Fruit fly (Drosophila melanogaster): ENCODE measurements around the gene CG17544.

CG17544 gene

dm6 chr2L:19362734-19363363, 35.4 kb downstream of the CG17544 start, which contains the start of gene dnt (continued):
- TF ChIP-seq CG31224 (GFP tag; IDR thresholded peaks at IDR 0.05), result no peak
- TF ChIP-seq gsb (GFP tag; IDR thresholded peaks at IDR 0.05), result no peak
- TF ChIP-seq HHEX (GFP tag; optimal IDR thresholded peaks at IDR 0.05), result no peak
- TF ChIP-seq pnt (GFP tag; optimal IDR thresholded peaks at IDR 0.05), result no peak
- TF ChIP-seq CG18764 (GFP tag; optimal IDR thresholded peaks at IDR 0.05), result no peak
- no peak for TF ChIP-seq Nf-YB (GFP tag; optimal IDR thresholded peaks at IDR 0.05)
- TF ChIP-seq sens-2 (GFP tag; IDR thresholded peaks at IDR 0.05), result no peak
- peak; percentile 92 for TF ChIP-seq psq (GFP tag; optimal IDR thresholded peaks at IDR 0.05)
- no peak for TF ChIP-seq Meics (GFP tag; optimal IDR thresholded peaks at IDR 0.05)
- TF ChIP-seq H15 (GFP tag; IDR thresholded peaks at IDR 0.05), result no peak
- TF ChIP-seq odd (GFP tag; optimal IDR thresholded peaks at IDR 0.05), result no peak
- TF ChIP-seq tin (GFP tag; optimal IDR thresholded peaks at IDR 0.05), result no peak
- TF ChIP-seq h (optimal IDR thresholded peaks at IDR 0.05), result no peak
- peak; percentile 43 for TF ChIP-seq hkb (optimal IDR thresholded peaks at IDR 0.05)
- no peak for TF ChIP-seq hkb (GFP tag; IDR thresholded peaks at IDR 0.05)
- no peak for TF ChIP-seq wor (GFP tag; IDR thresholded peaks at IDR 0.05)
- peak; percentile 72 for TF ChIP-seq Jarid2 (GFP tag; optimal IDR thresholded peaks at IDR 0.05)
- no peak for TF ChIP-seq Med (GFP tag)
- no peak for TF ChIP-seq CG12659 (GFP tag; optimal IDR thresholded peaks at IDR 0.05)
- no peak for TF ChIP-seq nom (GFP tag; optimal IDR thresholded peaks at IDR 0.05)
- TF ChIP-seq pzg (GFP tag; optimal IDR thresholded peaks at IDR 0.05), result no peak
- TF ChIP-seq Bgb (GFP tag; IDR thresholded peaks at IDR 0.05; ENCODE audit: partially characterized antibody), result no peak
- TF ChIP-seq CG6272 (GFP tag; IDR thresholded peaks at IDR 0.05), result no peak
- TF ChIP-seq Taf1 (GFP tag; IDR thresholded peaks at IDR 0.05), result 0 out of 2 replicates have a peak, but pooled peaks have one; percentile 11
- no peak for TF ChIP-seq CG12744 (GFP tag; optimal IDR thresholded peaks at IDR 0.05)
- TF ChIP-seq CG11695 (GFP tag; IDR thresholded peaks at IDR 0.05), result no peak
- no peak for TF ChIP-seq zfh1 (GFP tag; IDR thresholded peaks at IDR 0.05)
- TF ChIP-seq ssp (GFP tag; IDR thresholded peaks at IDR 0.05), result no peak
- TF ChIP-seq fd3F (GFP tag; optimal IDR thresholded peaks at IDR 0.05), result no peak
- no peak for TF ChIP-seq HLH54F (GFP tag; optimal IDR thresholded peaks at IDR 0.05)
- no peak for TF ChIP-seq luna (GFP tag; optimal IDR thresholded peaks at IDR 0.05)
- TF ChIP-seq CG18599 (GFP tag; optimal IDR thresholded peaks at IDR 0.05), result no peak
- no peak for TF ChIP-seq gem (tag; optimal IDR thresholded peaks at IDR 0.05)
- TF ChIP-seq CG11560 (tag; IDR thresholded peaks at IDR 0.05), result no peak
- no peak for TF ChIP-seq Lhr (GFP tag; optimal IDR thresholded peaks at IDR 0.05)
- no peak for TF ChIP-seq hth (optimal IDR thresholded peaks at IDR 0.05)
- TF ChIP-seq crol (GFP tag; IDR thresholded peaks at IDR 0.05), result 0 out of 2 replicates have a peak, but pooled peaks have one; percentile 20
- TF ChIP-seq sens (GFP tag), result peak; percentile 46
- TF ChIP-seq CG11247 (GFP tag; IDR thresholded peaks at IDR 0.05), result no peak
- TF ChIP-seq trem (tag; optimal IDR thresholded peaks at IDR 0.05), result no peak

DNA sequence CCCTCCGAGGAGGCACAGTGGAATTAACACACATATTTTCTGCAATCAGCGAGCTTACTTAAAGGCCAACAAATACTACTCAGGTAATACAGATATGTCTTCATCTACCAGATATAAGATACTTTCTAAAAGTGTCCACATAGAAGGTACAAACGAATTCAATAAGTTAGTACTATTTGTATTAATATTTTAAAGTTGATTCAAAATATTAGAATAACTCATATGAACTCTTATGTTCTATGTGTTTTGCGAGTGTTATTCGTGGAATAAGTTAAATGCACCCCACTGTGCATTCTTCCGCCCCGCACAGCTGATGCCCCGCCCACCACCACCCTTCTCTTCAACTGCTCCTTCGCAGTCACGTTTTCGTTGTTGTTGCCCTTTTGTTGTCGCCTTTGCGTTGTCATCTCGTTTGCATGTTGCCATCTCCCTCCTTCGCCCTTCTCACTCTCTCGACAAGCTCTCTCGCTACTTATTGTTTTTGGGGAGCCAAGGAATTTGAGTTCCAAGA, 36.6 kb downstream of the CG17544 start:
- TF ChIP-seq H2.0 (GFP tag; IDR thresholded peaks at IDR 0.05) (no peak), z (GFP tag; IDR thresholded peaks at IDR 0.05) (no peak), CG1832 (GFP tag; optimal IDR thresholded peaks at IDR 0.05) (peak; percentile 27), unpg (GFP tag; optimal IDR thresholded peaks at IDR 0.05) (peak; percentile 5), Atf3 (GFP tag; optimal IDR thresholded peaks at IDR 0.05) (no peak), CG10543 (GFP tag; optimal IDR thresholded peaks at IDR 0.05) (no peak), Elba2 (GFP tag; optimal IDR thresholded peaks at IDR 0.05) (no peak), CG4707 (GFP tag; optimal IDR thresholded peaks at IDR 0.05) (peak; percentile 63), Optix (GFP tag; IDR thresholded peaks at IDR 0.05) (no peak), crol (GFP tag; IDR thresholded peaks at IDR 0.05) (peak; percentile 69), lbe (GFP tag; optimal IDR thresholded peaks at IDR 0.05) (no peak), sna (GFP tag; IDR thresholded peaks at IDR 0.05; ENCODE audit: partially characterized antibody) (no peak), CG1024 (GFP tag; IDR thresholded peaks at IDR 0.05) (no peak), ato (GFP tag; IDR thresholded peaks at IDR 0.05; ENCODE audit: partially characterized antibody) (no peak)
